Worm (Caenorhabditis elegans) whole organism, L4/young adult: ENCODE measurements around the gene F42D1.4.

ENCODE experiments used
- W03F9.2 ChIP-seq: fragments of 150-350 bp; optimal IDR thresholded peaks from 2 replicates; lab custom pipeline; 2014; ENCODE audit warnings: missing biosample characterization, missing genetic modification characterization
- him-1 ChIP-seq: sonication (generic microtip); optimal IDR thresholded peaks from 2 replicates; lab custom pipeline; 2016; ENCODE audit warnings: missing genotype, missing genetic modification reagents, missing genetic modification characterization, missing compliant biosample characterization

DNA sequence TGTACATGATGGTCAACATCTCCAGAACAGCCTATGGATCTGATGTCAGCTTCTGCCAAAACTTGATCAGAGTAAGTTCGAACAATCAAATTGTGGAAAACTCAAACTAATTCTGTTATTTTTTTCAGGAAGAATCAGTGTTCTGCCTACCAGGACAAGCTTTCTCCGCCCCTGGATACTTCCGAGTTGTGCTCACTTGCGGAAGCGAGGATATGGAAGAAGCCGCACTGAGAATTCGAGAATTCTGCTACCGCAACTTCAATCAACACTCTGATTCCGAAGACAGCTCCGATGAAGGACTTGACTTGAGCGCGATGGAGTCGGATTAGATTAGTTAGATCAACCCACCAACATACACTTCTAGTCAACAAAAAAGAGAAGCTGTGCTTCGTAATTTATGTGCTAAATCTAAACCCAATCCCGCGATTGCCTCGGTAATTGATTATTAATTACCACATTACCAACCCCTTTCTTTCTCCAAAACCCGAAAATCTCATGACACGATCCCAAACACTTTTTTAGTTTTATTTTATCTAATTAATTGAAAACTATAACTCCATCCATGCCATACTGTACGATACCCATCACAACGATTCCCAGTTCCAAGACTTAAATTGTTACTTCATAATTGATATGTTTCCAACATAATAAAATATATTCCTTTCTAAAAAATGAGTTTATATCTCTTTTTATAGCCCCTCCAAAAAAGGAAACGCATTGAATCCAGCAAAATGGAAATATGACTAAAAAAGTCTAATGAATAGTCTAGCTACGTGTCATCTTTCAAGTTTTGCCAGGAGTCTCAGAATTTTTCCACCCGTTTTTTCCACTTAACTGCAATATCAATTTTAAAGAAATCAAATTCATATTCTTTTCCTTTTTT lies 14.5 kb upstream of the F42D1.4 start:
- no peak for TF ChIP-seq him-1 (tag; lab: Kevin White, UChicago)
- no peak for TF ChIP-seq W03F9.2 (tag; lab: Kevin White, UChicago)
